Fruit fly (Drosophila melanogaster) whole organism, adult: ENCODE data around the gene CG3823.

ENCODE experiments used
- CG11617 ChIP-seq: fragments of 200-800 bp; sonication (Bioruptor generic); optimal IDR thresholded peaks from 2 replicates; lab custom pipeline; 2017; ENCODE audit warnings: mild to moderate bottlenecking, missing biosample characterization, missing genetic modification reagents, missing genetic modification characterization
- CG12768 ChIP-seq: fragments of 200-800 bp; sonication (Bioruptor generic); optimal IDR thresholded peaks from 2 replicates; lab custom pipeline; 2017; ENCODE audit warnings: missing biosample characterization, missing genetic modification characterization, mild to moderate bottlenecking, moderate library complexity, missing genetic modification reagents
- CG14711 ChIP-seq: fragments of 200-800 bp; sonication (Bioruptor generic); optimal IDR thresholded peaks from 2 replicates; lab custom pipeline; 2018; ENCODE audit warnings: missing biosample characterization, mild to moderate bottlenecking, missing genetic modification characterization, moderate library complexity
- CG1620 ChIP-seq: fragments of 200-800 bp; sonication (Bioruptor generic); optimal IDR thresholded peaks from 2 replicates; lab custom pipeline; 2016; ENCODE audit warnings: missing biosample characterization, missing genetic modification characterization
- CG33017 ChIP-seq: fragments of 200-800 bp; sonication (Bioruptor generic); optimal IDR thresholded peaks from 2 replicates; lab custom pipeline; 2018; ENCODE audit warnings: missing biosample characterization, mild to moderate bottlenecking, missing genetic modification characterization, moderate library complexity
- CG5204 ChIP-seq: fragments of 200-800 bp; sonication (Bioruptor generic); optimal IDR thresholded peaks from 2 replicates; lab custom pipeline; 2016; ENCODE audit warnings: missing biosample characterization, missing genetic modification characterization
- CG7045 ChIP-seq: fragments of 200-800 bp; sonication (Bioruptor generic); optimal IDR thresholded peaks from 2 replicates; lab custom pipeline; 2017; ENCODE audit warnings: missing biosample characterization, mild to moderate bottlenecking, missing genetic modification characterization
- CG7101 ChIP-seq: fragments of 200-800 bp; sonication (Bioruptor generic); optimal IDR thresholded peaks from 2 replicates; lab custom pipeline; 2018; ENCODE audit warnings: missing biosample characterization, mild to moderate bottlenecking, missing genetic modification characterization, moderate library complexity
- Clk ChIP-seq: fragments of 200-800 bp; sonication (Bioruptor generic); optimal IDR thresholded peaks from 2 replicates; lab custom pipeline; 2017; ENCODE audit warnings: missing biosample characterization, missing genetic modification characterization
- Crg-1 ChIP-seq: fragments of 200-800 bp; sonication (Bioruptor generic); optimal IDR thresholded peaks from 2 replicates; lab custom pipeline; 2016; ENCODE audit warnings: missing biosample characterization, missing genetic modification characterization
- Hr96 ChIP-seq: fragments of 200-800 bp; sonication (Bioruptor generic); optimal IDR thresholded peaks from 2 replicates; lab custom pipeline; 2016; ENCODE audit warnings: missing biosample characterization, missing genetic modification characterization
- Mnt ChIP-seq: fragments of 200-800 bp; sonication (Bioruptor generic); optimal IDR thresholded peaks from 2 replicates; lab custom pipeline; 2016; ENCODE audit warnings: missing biosample characterization, mild to moderate bottlenecking, missing genetic modification characterization
- bab1 ChIP-seq: fragments of 200-800 bp; sonication (Bioruptor generic); optimal IDR thresholded peaks from 3 replicates; lab custom pipeline; 2019; ENCODE audit warnings: missing biosample characterization, mild to moderate bottlenecking, missing genetic modification characterization, moderate library complexity
- cic ChIP-seq: fragments of 200-800 bp; sonication (Bioruptor generic); optimal IDR thresholded peaks from 2 replicates; lab custom pipeline; 2017; ENCODE audit warnings: missing biosample characterization, mild to moderate bottlenecking, missing genetic modification characterization, moderate library complexity
- cnc ChIP-seq, 2 experiments: fragments of >200 bp; optimal IDR thresholded peaks; 2 replicates each; lab custom pipeline; 2017
- kay ChIP-seq: fragments of 200-800 bp; sonication (Bioruptor generic); peaks from one replicate; lab custom pipeline; 2016; ENCODE audit warnings: missing biosample characterization, missing genetic modification characterization, borderline replicate concordance
- ovo ChIP-seq: fragments of 200-800 bp; sonication (Bioruptor generic); optimal IDR thresholded peaks from 2 replicates; lab custom pipeline; 2016; ENCODE audit warnings: missing biosample characterization, missing genetic modification characterization
- pad ChIP-seq: fragments of 200-800 bp; sonication (Bioruptor generic); optimal IDR thresholded peaks from 3 replicates; lab custom pipeline; 2017; ENCODE audit warnings: missing biosample characterization, missing genetic modification characterization, mild to moderate bottlenecking, moderate library complexity, missing genetic modification reagents
- tj ChIP-seq: fragments of 200-800 bp; sonication (Bioruptor generic); optimal IDR thresholded peaks from 3 replicates; lab custom pipeline; 2017; ENCODE audit warnings: missing biosample characterization, mild to moderate bottlenecking, missing genetic modification characterization, moderate library complexity
- toe ChIP-seq: fragments of 200-800 bp; sonication (Bioruptor generic); optimal IDR thresholded peaks from 2 replicates; lab custom pipeline; 2016; ENCODE audit warnings: missing biosample characterization, missing genetic modification characterization

Gene CG3823

DNA sequence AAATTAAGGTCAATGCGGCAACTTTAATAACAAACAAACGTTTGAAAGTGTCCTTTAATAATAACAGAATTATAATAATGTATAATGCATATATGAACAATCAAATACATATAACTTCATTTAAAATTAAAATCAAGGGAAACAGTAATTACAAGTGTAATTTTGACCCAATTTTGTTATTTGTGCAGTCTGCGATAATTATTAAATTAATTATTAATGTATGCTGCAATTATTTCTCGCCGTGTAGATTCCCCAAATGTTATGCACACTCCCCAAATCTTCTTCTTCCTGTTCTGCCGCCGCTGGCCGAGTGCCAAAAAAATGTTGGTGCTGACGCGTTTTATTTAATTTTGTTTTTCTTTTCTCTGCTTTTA, 49.8 kb downstream of the CG3823 start:
- TF ChIP-seq CG1620 (GFP tag; lab: Kevin White, UChicago) (peak; percentile 31), ovo (GFP tag; lab: Kevin White, UChicago) (peak; percentile 23), Clk (GFP tag; lab: Kevin White, UChicago) (peak; percentile 21), CG33017 (peak; percentile 52), CG5204 (GFP tag; lab: Kevin White, UChicago) (peak; percentile 49), CG11617 (peak; percentile 80), cnc (optimal IDR thresholded peaks at IDR 0.05; lab: Kevin White, UChicago) (no peak), bab1 (GFP tag; lab: Kevin White, UChicago) (peak; percentile 79), Mnt (GFP tag; lab: Kevin White, UChicago) (peak; percentile 15), pad (GFP tag; lab: Kevin White, UChicago) (no peak), CG12768 (GFP tag; lab: Kevin White, UChicago) (peak; percentile 54), kay (GFP tag; lab: Kevin White, UChicago) (peak; percentile 50), CG7045 (peak; percentile 73), CG7101 (peak; percentile 78), Crg-1 (GFP tag; lab: Kevin White, UChicago) (peak; percentile 27), CG14711 (tag; lab: Kevin White, UChicago) (peak; percentile 77), toe (peak; percentile 43), cic (GFP tag; lab: Kevin White, UChicago) (no peak), tj (GFP tag; lab: Kevin White, UChicago) (peak; percentile 83), Hr96 (GFP tag; lab: Kevin White, UChicago) (no peak)

DNA sequence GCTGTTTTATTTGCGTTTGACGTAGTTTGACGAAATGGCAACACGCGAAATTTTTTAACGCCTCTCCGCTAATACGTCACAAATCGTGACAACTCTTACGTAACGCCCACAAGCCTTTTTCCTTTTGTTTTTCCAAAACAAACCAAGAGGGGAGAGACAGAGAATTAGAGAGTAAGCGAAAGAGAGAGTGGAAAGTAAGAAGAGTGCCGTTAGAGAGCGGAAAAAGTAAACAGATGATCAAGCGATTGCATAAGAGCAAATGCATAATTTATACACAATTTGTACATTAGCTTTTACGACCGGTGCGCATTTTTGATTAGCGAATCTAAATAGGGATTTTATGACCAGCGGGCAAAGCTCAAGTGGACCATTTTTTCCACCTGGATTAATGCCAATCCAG, 50.4 kb downstream of the CG3823 start:
- TF ChIP-seq Hr96 (GFP tag; lab: Kevin White, UChicago) = no peak
- no peak for TF ChIP-seq Mnt (GFP tag; lab: Kevin White, UChicago)
- TF ChIP-seq CG14711 (tag; lab: Kevin White, UChicago) = no peak
- TF ChIP-seq CG1620 (GFP tag; lab: Kevin White, UChicago) = no peak
- TF ChIP-seq bab1 (GFP tag; lab: Kevin White, UChicago) = no peak
- no peak for TF ChIP-seq cic (GFP tag; lab: Kevin White, UChicago)
- TF ChIP-seq cnc (optimal IDR thresholded peaks at IDR 0.05; lab: Kevin White, UChicago) = no peak

DNA sequence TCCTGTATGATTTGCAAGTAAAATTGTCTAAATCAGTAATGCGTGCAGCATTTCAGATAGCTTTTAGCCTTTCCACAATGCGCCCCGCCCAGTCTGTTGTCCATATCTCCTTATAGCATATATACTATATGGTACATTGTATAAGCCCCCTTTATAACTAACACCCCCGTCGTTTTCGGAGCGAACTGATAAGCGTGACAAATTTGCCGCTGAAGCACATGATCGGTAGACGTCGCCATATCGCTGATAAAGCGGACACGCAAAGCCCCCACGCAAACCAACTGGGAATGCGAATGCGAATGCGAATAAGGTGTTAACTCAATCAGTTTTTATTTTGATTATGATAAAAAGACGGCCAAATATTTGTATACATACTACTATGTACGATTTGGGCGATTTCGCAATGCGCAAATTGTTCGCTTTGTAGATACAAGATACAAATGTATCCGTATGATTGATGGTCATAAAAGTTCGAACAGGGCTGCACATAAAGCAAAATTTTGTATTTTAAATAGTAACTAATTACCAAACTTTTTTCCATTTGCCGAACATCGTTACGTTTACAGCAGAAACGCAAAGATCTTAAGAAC, 51.4 kb downstream of the CG3823 start:
- TF ChIP-seq CG33017 (peak; percentile 15), Mnt (GFP tag; lab: Kevin White, UChicago) (peak; percentile 56), kay (GFP tag; lab: Kevin White, UChicago) (peak; percentile 57), CG7101 (peak; percentile 16), tj (GFP tag; lab: Kevin White, UChicago) (peak; percentile 64), cnc (optimal IDR thresholded peaks at IDR 0.05; lab: Kevin White, UChicago) (no peak)
